Worm (Caenorhabditis elegans): ENCODE data around the gene C28G1.10.

- no peak for TF ChIP-seq med-1 (GFP tag; optimal IDR thresholded peaks at IDR 0.05; ENCODE audit: insufficient read depth)
- no peak for TF ChIP-seq ztf-29 (GFP tag; IDR thresholded peaks at IDR 0.05)
- TF ChIP-seq T22C8.4 (GFP tag; IDR thresholded peaks at IDR 0.05), result no peak
- no peak for TF ChIP-seq flt-1 (GFP tag; IDR thresholded peaks at IDR 0.05)
- no peak for TF ChIP-seq ref-1 (GFP tag; conservative IDR thresholded peaks at IDR 0.05)
- TF ChIP-seq ztf-23 (GFP tag; IDR thresholded peaks at IDR 0.05), result no peak
- TF ChIP-seq cog-1 (tag; optimal IDR thresholded peaks at IDR 0.05), result no peak
These were observed 26.3 kb upstream of the C28G1.10 start for ce11 chrX:8820643-8821042.

Measured in whole organism, midembryonic.